Worm (Caenorhabditis elegans): ENCODE results near the gene Y41E3.13.

DNA sequence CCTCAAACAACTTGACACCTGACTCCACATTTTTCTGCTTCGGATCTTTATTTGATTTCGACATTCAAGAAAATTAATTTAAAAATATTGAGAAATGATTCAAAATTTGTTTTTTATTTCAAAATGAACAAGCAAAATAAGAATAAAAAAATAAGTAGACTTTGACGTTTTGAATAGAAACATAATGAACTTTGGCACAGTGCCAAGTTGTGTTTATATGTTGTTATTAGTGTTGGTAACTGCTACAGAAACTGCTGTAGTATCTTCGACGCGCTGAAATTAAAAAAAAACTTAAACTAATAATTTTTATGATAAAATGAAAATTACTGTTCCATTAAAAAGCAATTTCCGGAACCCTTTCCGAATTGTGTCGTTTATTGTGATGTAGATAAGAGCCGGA lies 7.6 kb downstream of the Y41E3.13 start, which contains the start of gene Y41E3.18:
- TF ChIP-seq snpc-4 (tag; optimal IDR thresholded peaks at IDR 0.05) (no peak), unc-62 (GFP tag; optimal IDR thresholded peaks at IDR 0.05 in 1 of 2) (no peak), unc-62 (tag; optimal IDR thresholded peaks at IDR 0.05) (no peak), nhr-48 (tag; optimal IDR thresholded peaks at IDR 0.05) (no peak)
